Worm (Caenorhabditis elegans): ENCODE measurements around the gene srd-65.

DNA sequence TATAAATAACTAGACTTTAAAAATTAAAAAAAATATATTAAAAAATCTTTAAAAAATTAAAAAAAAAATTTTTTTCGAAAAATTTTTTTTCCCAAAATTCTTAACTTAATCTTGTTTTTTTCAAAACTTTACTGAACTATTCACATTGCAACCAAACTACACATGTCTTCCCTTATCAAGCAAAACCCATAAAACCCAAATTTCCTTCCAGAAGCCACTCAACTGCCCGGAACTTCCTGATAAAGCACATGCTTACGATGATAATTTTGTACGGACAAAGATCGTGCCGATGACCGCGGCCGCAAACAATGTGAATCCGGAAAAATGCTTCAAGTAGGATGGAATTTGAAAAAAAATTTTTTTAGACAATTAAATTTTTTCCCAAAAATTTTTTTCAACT lies 11.5 kb downstream of the srd-65 start:
- no peak for TF ChIP-seq B0310.2 (tag; optimal IDR thresholded peaks at IDR 0.05)
- no peak for TF ChIP-seq tbx-11 (GFP tag; IDR thresholded peaks at IDR 0.05)
- no peak for TF ChIP-seq scrt-1 (GFP tag; IDR thresholded peaks at IDR 0.05)
- no peak for TF ChIP-seq ama-1 (optimal IDR thresholded peaks at IDR 0.05)
